Worm (Caenorhabditis elegans) whole organism, L4 larva: ENCODE data around the gene cht-5.

ENCODE experiments used
- F10B5.3 ChIP-seq: sonication (generic microtip); optimal IDR thresholded peaks from 2 replicates; lab custom pipeline; 2016; ENCODE audit warnings: mild to moderate bottlenecking, missing genetic modification characterization, missing compliant biosample characterization
- F44E2.7 ChIP-seq: fragments of 200-800 bp; sonication (Bioruptor generic); IDR thresholded peaks from 2 replicates; pipeline ENCODE4 v2.1.2; 2022; ENCODE audit warnings: missing genetic modification characterization, missing compliant biosample characterization
- Y48G9A.11 ChIP-seq: fragments of 200-800 bp; sonication (Bioruptor generic); IDR thresholded peaks from 2 replicates; pipeline ENCODE4 v1.3.6; 2022; ENCODE audit warnings: missing genetic modification reagents, missing genetic modification characterization, missing compliant biosample characterization
- Y5F2A.4 ChIP-seq: fragments of 200-800 bp; sonication (Bioruptor generic); optimal IDR thresholded peaks from 2 replicates; lab custom pipeline; 2018; ENCODE audit warnings: mild to moderate bottlenecking, missing genetic modification characterization, missing compliant biosample characterization
- Y75B8A.6 ChIP-seq: fragments of 200-800 bp; sonication (Bioruptor generic); IDR thresholded peaks from 2 replicates; pipeline ENCODE4 v1.3.6; 2022; ENCODE audit warnings: missing genetic modification reagents, missing genetic modification characterization, missing compliant biosample characterization
- ZK337.2 ChIP-seq: fragments of 200-800 bp; sonication (Bioruptor generic); IDR thresholded peaks from 2 replicates; pipeline ENCODE4 v1.3.6; 2022; ENCODE audit warnings: missing genetic modification reagents, missing genetic modification characterization, missing compliant biosample characterization
- aha-1 ChIP-seq: fragments of 150-350 bp; peaks from one replicate; lab custom pipeline; 2014; ENCODE audit warnings: missing biosample characterization, missing genetic modification characterization
- arid-1 ChIP-seq: fragments of 200-800 bp; sonication (Bioruptor generic); conservative IDR thresholded peaks from 2 replicates; pipeline ENCODE4 v1.3.6; 2022; ENCODE audit warnings: missing genetic modification reagents, missing genetic modification characterization, missing compliant biosample characterization
- ceh-62 ChIP-seq: sonication (generic microtip); optimal IDR thresholded peaks from 2 replicates; lab custom pipeline; 2017; ENCODE audit warnings: missing biosample characterization, missing genetic modification characterization
- daf-16 ChIP-seq, 3 experiments: sonication (generic microtip); optimal IDR thresholded peaks; 2 replicates each; lab custom pipeline; 2016 to 2017; ENCODE audit warnings: missing genetic modification characterization in 3 of 3, missing genetic modification reagents in 3 of 3, mild to moderate bottlenecking in 2 of 3, missing compliant biosample characterization in 2 of 3, missing biosample characterization in 1 of 3, moderate library complexity in 1 of 3
- daf-8 ChIP-seq: fragments of 200-800 bp; sonication (Bioruptor generic); IDR thresholded peaks from 2 replicates; pipeline ENCODE4 v1.3.6; 2022; ENCODE audit warnings: missing genetic modification characterization, missing compliant biosample characterization
- dpl-1 ChIP-seq: fragments of 150-350 bp; optimal IDR thresholded peaks from 2 replicates; lab custom pipeline; 2014; ENCODE audit warnings: missing biosample characterization, missing genetic modification reagents, missing genetic modification characterization
- dve-1 ChIP-seq: sonication (generic microtip); optimal IDR thresholded peaks from 2 replicates; lab custom pipeline; 2017; ENCODE audit warnings: antibody characterized with exemption, mild to moderate bottlenecking, missing genetic modification characterization, missing compliant biosample characterization; ENCODE audit not compliant: insufficient read depth
- egl-43 ChIP-seq: fragments of 200-800 bp; sonication (Bioruptor generic); IDR thresholded peaks from 2 replicates; pipeline ENCODE4 v1.3.6; 2022; ENCODE audit warnings: missing genetic modification reagents, missing genetic modification characterization, missing compliant biosample characterization
- fkh-10 ChIP-seq: fragments of 150-350 bp; optimal IDR thresholded peaks from 2 replicates; lab custom pipeline; 2014; ENCODE audit warnings: missing biosample characterization, missing genetic modification reagents, missing genetic modification characterization
- gei-8 ChIP-seq: fragments of 200-800 bp; sonication (Bioruptor generic); optimal IDR thresholded peaks from 2 replicates; lab custom pipeline; 2018; ENCODE audit warnings: mild to moderate bottlenecking, missing genetic modification characterization, missing compliant biosample characterization
- hlh-11 ChIP-seq: fragments of 200-800 bp; sonication (Bioruptor generic); optimal IDR thresholded peaks from 2 replicates; lab custom pipeline; 2018; ENCODE audit warnings: mild to moderate bottlenecking, missing genetic modification characterization, missing compliant biosample characterization
- hmg-1.1 ChIP-seq: fragments of 200-800 bp; sonication (Bioruptor generic); IDR thresholded peaks from 2 replicates; pipeline ENCODE4 v1.3.6; 2022; ENCODE audit warnings: missing genetic modification reagents, missing genetic modification characterization, missing compliant biosample characterization
- lin-13 ChIP-seq: fragments of 150-350 bp; optimal IDR thresholded peaks from 2 replicates; lab custom pipeline; 2014; ENCODE audit warnings: missing biosample characterization, missing genetic modification reagents, missing genetic modification characterization
- lsy-2 ChIP-seq, 2 experiments: fragments of 150-350 bp in 1 of 2; sonication (generic microtip) in 1 of 2; optimal IDR thresholded peaks; 2 replicates each; lab custom pipeline; 2014 to 2017; ENCODE audit warnings: missing biosample characterization in 2 of 2, missing genetic modification characterization in 2 of 2
- madf-9 ChIP-seq: fragments of 200-800 bp; sonication (Bioruptor generic); conservative IDR thresholded peaks from 2 replicates; pipeline ENCODE4 v1.3.6; 2022; ENCODE audit warnings: missing genetic modification reagents, missing genetic modification characterization, missing compliant biosample characterization
- mdl-1 ChIP-seq, 2 experiments: fragments of 150-350 bp in 1 of 2; sonication (generic microtip) in 1 of 2; optimal IDR thresholded peaks; 2 replicates each; lab custom pipeline; 2014 to 2017; ENCODE audit warnings: missing biosample characterization in 2 of 2, missing genetic modification characterization in 2 of 2
- mxl-3 ChIP-seq: fragments of 200-800 bp; sonication (Bioruptor generic); optimal IDR thresholded peaks from 2 replicates; lab custom pipeline; 2018; ENCODE audit warnings: mild to moderate bottlenecking, missing genetic modification characterization, missing compliant biosample characterization
- nhr-102 ChIP-seq: sonication (generic microtip); optimal IDR thresholded peaks from 2 replicates; lab custom pipeline; 2016; ENCODE audit warnings: mild to moderate bottlenecking, missing genetic modification characterization, moderate library complexity, missing compliant biosample characterization
- nhr-11 ChIP-seq: fragments of 150-350 bp; optimal IDR thresholded peaks from 2 replicates; lab custom pipeline; 2014; ENCODE audit warnings: missing biosample characterization, missing genetic modification characterization
- nhr-237 ChIP-seq: sonication (generic microtip); optimal IDR thresholded peaks from 2 replicates; lab custom pipeline; 2017; ENCODE audit warnings: missing biosample characterization, missing genetic modification characterization
- nhr-48 ChIP-seq: sonication (generic microtip); optimal IDR thresholded peaks from 2 replicates; lab custom pipeline; 2016; ENCODE audit warnings: mild to moderate bottlenecking, missing genetic modification characterization, missing compliant biosample characterization
- nhr-6 ChIP-seq: fragments of 150-350 bp; optimal IDR thresholded peaks from 2 replicates; lab custom pipeline; 2014; ENCODE audit warnings: missing biosample characterization, missing genetic modification characterization
- sdz-12 ChIP-seq: fragments of 200-800 bp; sonication (Bioruptor generic); optimal IDR thresholded peaks from 2 replicates; lab custom pipeline; 2018; ENCODE audit warnings: mild to moderate bottlenecking, missing genetic modification characterization, missing compliant biosample characterization
- spr-1 ChIP-seq: sonication (generic microtip); optimal IDR thresholded peaks from 2 replicates; lab custom pipeline; 2016; ENCODE audit warnings: mild to moderate bottlenecking, missing genetic modification characterization, missing compliant biosample characterization
- tag-97 ChIP-seq: fragments of 200-800 bp; sonication (Bioruptor generic); IDR thresholded peaks from 2 replicates; pipeline ENCODE4 v1.3.6; 2022; ENCODE audit warnings: missing genetic modification characterization, missing compliant biosample characterization
- unc-130 ChIP-seq: sonication (generic microtip); optimal IDR thresholded peaks from 2 replicates; lab custom pipeline; 2016; ENCODE audit warnings: missing genetic modification reagents, missing genetic modification characterization, missing compliant biosample characterization
- unc-62 ChIP-seq, 3 experiments: fragments of 150-350 bp in 1 of 3; sonication (generic microtip); optimal IDR thresholded peaks in 2 of 3; peaks in 1 of 3; 1 replicate in 1 of 3; 2 replicates in 2 of 3; lab custom pipeline; 2014 to 2017; ENCODE audit warnings: missing biosample characterization in 3 of 3, missing genetic modification characterization in 3 of 3, missing genetic modification reagents in 3 of 3, missing genotype in 1 of 3
- vab-7 ChIP-seq: fragments of 200-800 bp; sonication (Bioruptor generic); IDR thresholded peaks from 2 replicates; pipeline ENCODE4 v1.3.6; 2022; ENCODE audit warnings: missing genetic modification reagents, missing genetic modification characterization, missing compliant biosample characterization
- zfp-3 ChIP-seq: fragments of 200-800 bp; sonication (Bioruptor generic); conservative IDR thresholded peaks from 2 replicates; pipeline ENCODE4 v1.3.6; 2022; ENCODE audit warnings: missing genetic modification reagents, missing genetic modification characterization, missing compliant biosample characterization

cht-5 gene

DNA sequence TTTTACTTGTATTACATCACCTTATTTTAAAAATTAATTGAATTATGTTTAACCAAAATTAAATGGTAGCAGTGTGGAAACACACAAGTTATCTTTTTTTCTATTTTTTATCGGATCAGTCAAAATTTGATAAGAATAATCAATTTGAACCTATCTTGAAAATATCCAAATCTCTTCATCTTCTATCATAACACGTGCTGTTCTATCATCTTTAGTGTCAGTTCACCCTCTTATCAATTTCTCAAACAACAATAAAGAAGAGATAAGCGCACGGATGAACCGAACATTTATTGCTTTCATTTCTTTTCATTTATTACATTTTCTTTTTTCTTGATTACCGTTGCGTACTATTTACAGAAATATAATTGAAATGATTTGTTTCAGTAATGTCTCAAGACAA lies 27.3 kb upstream of the cht-5 start, which contains the start of gene R04B5.5 (continued):
- peak in 1 of 2 experiments; percentile 33 for TF ChIP-seq lsy-2 (tag; optimal IDR thresholded peaks at IDR 0.05; lab: Kevin White, UChicago)
- no peak for TF ChIP-seq lin-13
- no peak for TF ChIP-seq unc-130 (GFP tag; lab: Kevin White, UChicago)
- no peak for TF ChIP-seq spr-1 (tag; lab: Kevin White, UChicago)
- no peak for TF ChIP-seq ZK337.2 (GFP tag; lab: Robert Waterston, UW)
- TF ChIP-seq aha-1, result no peak
- TF ChIP-seq daf-16 (GFP tag; optimal IDR thresholded peaks at IDR 0.05; lab: Kevin White, UChicago), result no peak
- peak; percentile 70 for TF ChIP-seq daf-16 (tag; optimal IDR thresholded peaks at IDR 0.05; lab: Kevin White, UChicago)
- no peak for TF ChIP-seq nhr-237
- TF ChIP-seq zfp-3 (GFP tag; lab: Robert Waterston, UW), result no peak
- TF ChIP-seq fkh-10, result no peak
- peak; percentile 2 for TF ChIP-seq nhr-6 (tag; lab: Kevin White, UChicago)
- no peak for TF ChIP-seq egl-43 (GFP tag; lab: Robert Waterston, UW)
- TF ChIP-seq mxl-3 (GFP tag; lab: Kevin White, UChicago), result peak; percentile 79
- TF ChIP-seq nhr-11 (tag; lab: Kevin White, UChicago), result peak; percentile 24
- TF ChIP-seq hmg-1.1 (GFP tag; lab: Robert Waterston, UW), result no peak
- TF ChIP-seq arid-1 (GFP tag; lab: Robert Waterston, UW), result no peak

DNA sequence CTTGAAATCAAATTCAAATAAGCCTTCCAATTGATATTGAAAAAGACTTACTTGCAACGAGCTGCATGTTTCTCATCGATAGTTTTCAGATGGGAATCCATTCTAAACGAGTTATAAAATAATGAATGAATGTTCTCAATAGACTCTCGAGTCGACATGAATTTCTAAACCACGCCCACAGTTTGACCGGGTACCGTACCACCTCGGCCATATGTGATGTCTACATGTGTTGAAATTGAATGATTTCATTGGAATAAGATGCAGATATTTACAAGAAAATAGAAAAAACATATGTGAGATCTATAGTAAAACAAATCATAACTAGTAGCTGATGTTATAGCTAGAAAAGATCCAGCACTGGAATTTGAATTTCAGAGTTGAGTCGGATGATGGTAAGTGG lies 24.0 kb upstream of the cht-5 start, which contains the start of gene R04B5.7:
R04B5.7 (minus strand) TSS at position 101 of the 400 bp plus-strand sequence.
- no peak for TF ChIP-seq sdz-12 (GFP tag; lab: Kevin White, UChicago)
- peak in 1 of 2 experiments; percentile 19 for TF ChIP-seq unc-62 (GFP tag; optimal IDR thresholded peaks at IDR 0.05 in 1 of 2; lab: Kevin White, UChicago)
- no peak for TF ChIP-seq unc-62 (tag; optimal IDR thresholded peaks at IDR 0.05; lab: Kevin White, UChicago)
- TF ChIP-seq mdl-1 (tag; optimal IDR thresholded peaks at IDR 0.05; lab: Kevin White, UChicago), result no peak

DNA sequence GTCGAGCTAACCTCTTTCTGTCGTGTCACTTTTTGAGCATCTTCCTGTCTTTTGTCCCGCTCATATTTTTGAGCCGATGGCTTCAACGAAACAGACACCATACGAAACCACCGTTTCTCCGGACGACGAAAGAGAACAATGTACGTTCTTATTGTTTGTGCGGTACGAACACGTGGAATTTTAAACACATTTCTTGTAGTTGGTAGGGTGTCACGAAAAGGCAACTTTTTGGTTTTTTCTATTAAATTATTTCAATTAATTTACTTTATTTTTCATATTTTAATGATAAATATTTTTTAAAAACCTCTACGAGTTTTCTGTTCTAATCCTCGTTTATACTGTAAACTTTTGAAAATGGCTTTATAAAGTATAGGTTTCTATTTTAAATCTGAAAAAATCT lies 23.3 kb upstream of the cht-5 start, which contains the start of gene R04B5.11:
R04B5.11 (minus strand) TSS at position 101 of the 400 bp plus-strand sequence.
- TF ChIP-seq F10B5.3 (no peak), F44E2.7 (GFP tag; lab: Robert Waterston, UW) (no peak), madf-9 (no peak), zfp-3 (GFP tag; lab: Robert Waterston, UW) (no peak), nhr-102 (tag; lab: Kevin White, UChicago) (no peak), daf-8 (no peak), Y5F2A.4 (GFP tag; lab: Kevin White, UChicago) (no peak), vab-7 (no peak), gei-8 (GFP tag; lab: Kevin White, UChicago) (no peak), hlh-11 (tag; lab: Kevin White, UChicago) (no peak), Y75B8A.6 (GFP tag; lab: Robert Waterston, UW) (no peak), ceh-62 (tag; lab: Kevin White, UChicago) (no peak)
- TF ChIP-seq, all 104 proteins: peak for 0

DNA sequence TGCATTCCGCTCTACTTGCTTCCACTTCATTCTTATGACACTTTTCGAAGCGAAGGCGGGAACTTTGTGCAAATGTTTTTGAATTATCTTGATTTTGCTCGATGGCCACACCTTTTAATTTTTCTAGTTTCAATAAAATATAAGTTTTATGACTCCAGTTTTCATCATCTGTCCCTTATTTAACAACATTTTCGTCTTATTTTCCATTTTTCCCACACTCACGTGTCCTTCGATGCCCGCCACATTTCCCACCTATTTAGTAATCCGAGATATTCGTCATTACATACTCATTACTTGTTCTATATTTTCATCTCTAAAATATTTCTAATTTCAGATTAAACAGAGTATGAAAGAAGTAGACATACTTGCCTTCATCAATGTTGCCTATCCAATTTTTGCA lies 20.1 kb upstream of the cht-5 start, which contains the start of gene srd-49:
srd-49 (plus strand) TSS at position 301 of the 400 bp plus-strand sequence.
- TF ChIP-seq nhr-48 (tag; lab: Kevin White, UChicago) (no peak), Y48G9A.11 (GFP tag; lab: Robert Waterston, UW) (no peak), tag-97 (GFP tag; lab: Robert Waterston, UW) (no peak), dve-1 (tag; lab: Kevin White, UChicago) (no peak), dpl-1 (GFP tag; lab: Kevin White, UChicago) (no peak)
- TF ChIP-seq, all 104 proteins: peak for 0
